Worm (Caenorhabditis elegans) whole organism, L4 larva: ENCODE measurements around the gene cfap-36.

ENCODE experiments used
- D1046.2 ChIP-seq: fragments of 200-800 bp; sonication (Bioruptor generic); IDR thresholded peaks from 2 replicates; pipeline ENCODE4 v1.3.6; 2022; ENCODE audit warnings: missing genetic modification characterization, missing compliant biosample characterization
- F10B5.3 ChIP-seq: sonication (generic microtip); optimal IDR thresholded peaks from 2 replicates; lab custom pipeline; 2016; ENCODE audit warnings: mild to moderate bottlenecking, missing genetic modification characterization, missing compliant biosample characterization
- F37D6.2 ChIP-seq: sonication (generic microtip); optimal IDR thresholded peaks from 2 replicates; lab custom pipeline; 2016; ENCODE audit warnings: mild to moderate bottlenecking, missing genetic modification characterization, missing compliant biosample characterization
- F44E2.7 ChIP-seq: fragments of 200-800 bp; sonication (Bioruptor generic); IDR thresholded peaks from 2 replicates; pipeline ENCODE4 v2.1.2; 2022; ENCODE audit warnings: missing genetic modification characterization, missing compliant biosample characterization
- F49E8.2 ChIP-seq: sonication (generic microtip); optimal IDR thresholded peaks from 2 replicates; lab custom pipeline; 2016; ENCODE audit warnings: missing compliant biosample characterization, mild to moderate bottlenecking, missing genetic modification characterization, borderline replicate concordance
- T26A8.4 ChIP-seq: fragments of 200-800 bp; sonication (Bioruptor generic); IDR thresholded peaks from 2 replicates; pipeline ENCODE4 v1.3.6; 2022; ENCODE audit warnings: missing genetic modification characterization, missing compliant biosample characterization
- Y48G9A.11 ChIP-seq: fragments of 200-800 bp; sonication (Bioruptor generic); IDR thresholded peaks from 2 replicates; pipeline ENCODE4 v1.3.6; 2022; ENCODE audit warnings: missing genetic modification reagents, missing genetic modification characterization, missing compliant biosample characterization
- Y5F2A.4 ChIP-seq: fragments of 200-800 bp; sonication (Bioruptor generic); optimal IDR thresholded peaks from 2 replicates; lab custom pipeline; 2018; ENCODE audit warnings: mild to moderate bottlenecking, missing genetic modification characterization, missing compliant biosample characterization
- Y75B8A.6 ChIP-seq: fragments of 200-800 bp; sonication (Bioruptor generic); IDR thresholded peaks from 2 replicates; pipeline ENCODE4 v1.3.6; 2022; ENCODE audit warnings: missing genetic modification reagents, missing genetic modification characterization, missing compliant biosample characterization
- aha-1 ChIP-seq: fragments of 150-350 bp; peaks from one replicate; lab custom pipeline; 2014; ENCODE audit warnings: missing biosample characterization, missing genetic modification characterization
- ama-1 ChIP-seq: fragments of 150-350 bp; optimal IDR thresholded peaks from 2 replicates; lab custom pipeline; 2014; ENCODE audit warnings: inconsistent platforms, mixed read lengths
- arid-1 ChIP-seq: fragments of 200-800 bp; sonication (Bioruptor generic); conservative IDR thresholded peaks from 2 replicates; pipeline ENCODE4 v1.3.6; 2022; ENCODE audit warnings: missing genetic modification reagents, missing genetic modification characterization, missing compliant biosample characterization
- ceh-44 ChIP-seq: fragments of 200-800 bp; sonication (Bioruptor generic); IDR thresholded peaks from 2 replicates; pipeline ENCODE4 v1.3.6; 2022; ENCODE audit warnings: missing genetic modification reagents, missing genetic modification characterization, missing compliant biosample characterization
- ceh-62 ChIP-seq: sonication (generic microtip); optimal IDR thresholded peaks from 2 replicates; lab custom pipeline; 2017; ENCODE audit warnings: missing biosample characterization, missing genetic modification characterization
- ceh-82 ChIP-seq: sonication (generic microtip); optimal IDR thresholded peaks from 2 replicates; lab custom pipeline; 2017; ENCODE audit warnings: missing biosample characterization, missing genetic modification characterization
- ces-1 ChIP-seq: fragments of 150-350 bp; sonication (generic microtip); optimal IDR thresholded peaks from 4 replicates; lab custom pipeline; 2014; ENCODE audit warnings: missing biosample characterization, missing genetic modification reagents, missing genetic modification characterization
- ctbp-1 ChIP-seq: fragments of 200-800 bp; sonication (Bioruptor generic); IDR thresholded peaks from 2 replicates; pipeline ENCODE4 v1.3.6; 2022; ENCODE audit warnings: missing genetic modification reagents, missing genetic modification characterization, missing compliant biosample characterization
- daf-12 ChIP-seq: fragments of 150-350 bp; optimal IDR thresholded peaks from 2 replicates; lab custom pipeline; 2014; ENCODE audit warnings: missing biosample characterization, missing genetic modification reagents, missing genetic modification characterization
- daf-16 ChIP-seq, 3 experiments: sonication (generic microtip); optimal IDR thresholded peaks; 2 replicates each; lab custom pipeline; 2016 to 2017; ENCODE audit warnings: missing genetic modification characterization in 3 of 3, missing genetic modification reagents in 3 of 3, mild to moderate bottlenecking in 2 of 3, missing compliant biosample characterization in 2 of 3, missing biosample characterization in 1 of 3, moderate library complexity in 1 of 3
- daf-19 ChIP-seq: fragments of 200-800 bp; sonication (Bioruptor generic); conservative IDR thresholded peaks from 2 replicates; pipeline ENCODE4 v1.3.6; 2022; ENCODE audit warnings: missing genetic modification characterization, missing compliant biosample characterization
- dmd-8 ChIP-seq: fragments of 200-800 bp; sonication (Bioruptor generic); IDR thresholded peaks from 2 replicates; pipeline ENCODE4 v1.3.6; 2022; ENCODE audit warnings: missing genetic modification characterization, missing compliant biosample characterization
- dpl-1 ChIP-seq: fragments of 150-350 bp; optimal IDR thresholded peaks from 2 replicates; lab custom pipeline; 2014; ENCODE audit warnings: missing biosample characterization, missing genetic modification reagents, missing genetic modification characterization
- duxl-1 ChIP-seq: sonication (generic microtip); optimal IDR thresholded peaks from 2 replicates; lab custom pipeline; 2016; ENCODE audit warnings: mild to moderate bottlenecking, missing genetic modification characterization, moderate library complexity, missing compliant biosample characterization; ENCODE audit not compliant: poor library complexity
- dve-1 ChIP-seq: sonication (generic microtip); optimal IDR thresholded peaks from 2 replicates; lab custom pipeline; 2017; ENCODE audit warnings: antibody characterized with exemption, mild to moderate bottlenecking, missing genetic modification characterization, missing compliant biosample characterization; ENCODE audit not compliant: insufficient read depth
- egl-27 ChIP-seq: sonication (generic microtip); optimal IDR thresholded peaks from 3 replicates; lab custom pipeline; 2017; ENCODE audit warnings: missing biosample characterization, missing genetic modification reagents, missing genetic modification characterization
- egl-43 ChIP-seq: fragments of 200-800 bp; sonication (Bioruptor generic); IDR thresholded peaks from 2 replicates; pipeline ENCODE4 v1.3.6; 2022; ENCODE audit warnings: missing genetic modification reagents, missing genetic modification characterization, missing compliant biosample characterization
- gei-8 ChIP-seq: fragments of 200-800 bp; sonication (Bioruptor generic); optimal IDR thresholded peaks from 2 replicates; lab custom pipeline; 2018; ENCODE audit warnings: mild to moderate bottlenecking, missing genetic modification characterization, missing compliant biosample characterization
- hlh-11 ChIP-seq: fragments of 200-800 bp; sonication (Bioruptor generic); optimal IDR thresholded peaks from 2 replicates; lab custom pipeline; 2018; ENCODE audit warnings: mild to moderate bottlenecking, missing genetic modification characterization, missing compliant biosample characterization
- jun-1 ChIP-seq: fragments of 150-350 bp; optimal IDR thresholded peaks from 2 replicates; lab custom pipeline; 2014; ENCODE audit warnings: missing biosample characterization, missing genetic modification reagents, missing genetic modification characterization
- lim-7 ChIP-seq: fragments of 200-800 bp; sonication (Bioruptor generic); IDR thresholded peaks from 2 replicates; pipeline ENCODE4 v1.3.6; 2022; ENCODE audit warnings: missing genetic modification characterization, missing compliant biosample characterization
- lin-29 ChIP-seq: fragments of 200-800 bp; sonication (Bioruptor generic); IDR thresholded peaks from 2 replicates; pipeline ENCODE4 v1.3.6; 2022; ENCODE audit warnings: missing genetic modification reagents, missing genetic modification characterization, missing compliant biosample characterization
- lsy-2 ChIP-seq, 2 experiments: fragments of 150-350 bp in 1 of 2; sonication (generic microtip) in 1 of 2; optimal IDR thresholded peaks; 2 replicates each; lab custom pipeline; 2014 to 2017; ENCODE audit warnings: missing biosample characterization in 2 of 2, missing genetic modification characterization in 2 of 2
- madf-5 ChIP-seq, 2 experiments: fragments of 200-800 bp; sonication (Bioruptor generic); IDR thresholded peaks; 2 replicates each; pipeline ENCODE4 v1.3.6; 2022; ENCODE audit warnings: missing compliant biosample characterization in 2 of 2, missing genetic modification characterization in 2 of 2
- nhr-11 ChIP-seq: fragments of 150-350 bp; optimal IDR thresholded peaks from 2 replicates; lab custom pipeline; 2014; ENCODE audit warnings: missing biosample characterization, missing genetic modification characterization
- nhr-111 ChIP-seq: fragments of 200-800 bp; sonication (Bioruptor generic); optimal IDR thresholded peaks from 2 replicates; lab custom pipeline; 2018; ENCODE audit warnings: mild to moderate bottlenecking, missing genetic modification characterization, missing compliant biosample characterization
- nhr-28 ChIP-seq: fragments of 150-350 bp; optimal IDR thresholded peaks from 2 replicates; lab custom pipeline; 2014; ENCODE audit warnings: missing biosample characterization, missing genetic modification characterization
- nhr-42 ChIP-seq: fragments of 200-800 bp; sonication (Bioruptor generic); IDR thresholded peaks from 2 replicates; pipeline ENCODE4 v1.3.6; 2022; ENCODE audit warnings: missing genetic modification characterization, missing compliant biosample characterization
- nhr-77 ChIP-seq: fragments of 150-350 bp; optimal IDR thresholded peaks from 2 replicates; lab custom pipeline; 2014; ENCODE audit warnings: missing biosample characterization, missing genetic modification characterization
- pqm-1 ChIP-seq: sonication (generic microtip); optimal IDR thresholded peaks from 2 replicates; lab custom pipeline; 2017; ENCODE audit warnings: missing biosample characterization, missing genetic modification characterization
- rbr-2 ChIP-seq: sonication (generic microtip); optimal IDR thresholded peaks from 2 replicates; lab custom pipeline; 2016; ENCODE audit warnings: missing genotype, missing genetic modification characterization, missing compliant biosample characterization
- saeg-2 ChIP-seq: fragments of 200-800 bp; sonication (Bioruptor generic); IDR thresholded peaks from 2 replicates; pipeline ENCODE4 v1.3.6; 2022; ENCODE audit warnings: missing genetic modification reagents, missing genetic modification characterization, missing compliant biosample characterization
- sdz-12 ChIP-seq: fragments of 200-800 bp; sonication (Bioruptor generic); optimal IDR thresholded peaks from 2 replicates; lab custom pipeline; 2018; ENCODE audit warnings: mild to moderate bottlenecking, missing genetic modification characterization, missing compliant biosample characterization
- set-16 ChIP-seq: fragments of 200-800 bp; sonication (Bioruptor generic); IDR thresholded peaks from 2 replicates; pipeline ENCODE4 v1.3.6; 2022; ENCODE audit warnings: missing genetic modification reagents, missing genetic modification characterization, missing compliant biosample characterization
- snpc-4 ChIP-seq: fragments of 150-350 bp; optimal IDR thresholded peaks from 2 replicates; lab custom pipeline; 2014; ENCODE audit warnings: missing biosample characterization, missing genetic modification characterization
- spr-1 ChIP-seq: sonication (generic microtip); optimal IDR thresholded peaks from 2 replicates; lab custom pipeline; 2016; ENCODE audit warnings: mild to moderate bottlenecking, missing genetic modification characterization, missing compliant biosample characterization
- tag-97 ChIP-seq: fragments of 200-800 bp; sonication (Bioruptor generic); IDR thresholded peaks from 2 replicates; pipeline ENCODE4 v1.3.6; 2022; ENCODE audit warnings: missing genetic modification characterization, missing compliant biosample characterization
- unc-39 ChIP-seq: sonication (generic microtip); optimal IDR thresholded peaks from 2 replicates; lab custom pipeline; 2017; ENCODE audit warnings: missing biosample characterization, missing genetic modification characterization
- unc-62 ChIP-seq, 3 experiments: fragments of 150-350 bp in 1 of 3; sonication (generic microtip); optimal IDR thresholded peaks in 2 of 3; peaks in 1 of 3; 1 replicate in 1 of 3; 2 replicates in 2 of 3; lab custom pipeline; 2014 to 2017; ENCODE audit warnings: missing biosample characterization in 3 of 3, missing genetic modification characterization in 3 of 3, missing genetic modification reagents in 3 of 3, missing genotype in 1 of 3
- vab-7 ChIP-seq: fragments of 200-800 bp; sonication (Bioruptor generic); IDR thresholded peaks from 2 replicates; pipeline ENCODE4 v1.3.6; 2022; ENCODE audit warnings: missing genetic modification reagents, missing genetic modification characterization, missing compliant biosample characterization
- zag-1 ChIP-seq: fragments of 150-350 bp; optimal IDR thresholded peaks from 2 replicates; lab custom pipeline; 2014; ENCODE audit warnings: missing biosample characterization, missing genetic modification characterization
- zip-2 ChIP-seq: fragments of 150-350 bp; optimal IDR thresholded peaks from 2 replicates; lab custom pipeline; 2014; ENCODE audit warnings: missing biosample characterization, missing genetic modification characterization

Gene cfap-36

ce11 chrV:185694-186217, 13.7 kb upstream of the cfap-36 start, which contains the start of gene arid-1 (continued):
- TF ChIP-seq nhr-42 (GFP tag; lab: Robert Waterston, UW) (no peak), nhr-11 (tag; lab: Kevin White, UChicago) (no peak), lim-7 (GFP tag; lab: Robert Waterston, UW) (no peak), spr-1 (tag; lab: Kevin White, UChicago) (no peak), tag-97 (no peak), zip-2 (tag; lab: Kevin White, UChicago) (no peak), F10B5.3 (no peak), arid-1 (GFP tag; lab: Robert Waterston, UW) (no peak), egl-27 (tag; lab: Kevin White, UChicago) (no peak), dpl-1 (GFP tag; lab: Kevin White, UChicago) (peak; percentile 65), hlh-11 (tag; lab: Kevin White, UChicago) (peak; percentile 26), ces-1 (GFP tag; lab: Kevin White, UChicago) (no peak), F37D6.2 (tag; lab: Kevin White, UChicago) (no peak), egl-43 (GFP tag; lab: Robert Waterston, UW) (no peak), T26A8.4 (GFP tag; lab: Robert Waterston, UW) (no peak), pqm-1 (tag; lab: Kevin White, UChicago) (no peak), vab-7 (no peak), dmd-8 (GFP tag; lab: Robert Waterston, UW) (no peak), ceh-62 (tag; lab: Kevin White, UChicago) (no peak), unc-62 (GFP tag; optimal IDR thresholded peaks at IDR 0.05 in 1 of 2; lab: Kevin White, UChicago) (peak in 1 of 2 experiments; percentile 45), unc-62 (tag; optimal IDR thresholded peaks at IDR 0.05; lab: Kevin White, UChicago) (no peak), Y48G9A.11 (GFP tag; lab: Robert Waterston, UW) (0 out of 2 replicates have a peak, but pooled peaks have one; percentile 17), ceh-82 (tag; lab: Kevin White, UChicago) (no peak), nhr-28 (tag; lab: Kevin White, UChicago) (no peak), rbr-2 (tag; lab: Kevin White, UChicago) (peak; percentile 17), F44E2.7 (no peak), daf-12 (tag; lab: Kevin White, UChicago) (no peak), aha-1 (tag; lab: Kevin White, UChicago) (peak; percentile 55), madf-5 (GFP tag; IDR thresholded peaks at IDR 0.05; lab: Robert Waterston, UW) (no peak), ama-1 (lab: Kevin White, UChicago) (no peak), daf-19 (GFP tag; lab: Robert Waterston, UW) (no peak), unc-39 (tag; lab: Kevin White, UChicago) (no peak), duxl-1 (no peak), snpc-4 (tag; lab: Kevin White, UChicago) (no peak), Y75B8A.6 (GFP tag; lab: Robert Waterston, UW) (no peak), jun-1 (tag; lab: Kevin White, UChicago) (no peak), ceh-44 (GFP tag; lab: Robert Waterston, UW) (no peak), ctbp-1 (GFP tag; lab: Robert Waterston, UW) (no peak), gei-8 (GFP tag; lab: Kevin White, UChicago) (no peak), lsy-2 (tag; optimal IDR thresholded peaks at IDR 0.05; lab: Kevin White, UChicago) (peak in 1 of 2 experiments; percentile 53), F49E8.2 (tag; lab: Kevin White, UChicago) (peak; percentile 23), daf-16 (GFP tag; optimal IDR thresholded peaks at IDR 0.05; lab: Kevin White, UChicago) (no peak), daf-16 (tag; optimal IDR thresholded peaks at IDR 0.05; lab: Kevin White, UChicago) (no peak), nhr-77 (no peak), saeg-2 (GFP tag; lab: Robert Waterston, UW) (no peak), set-16 (no peak), dve-1 (tag; lab: Kevin White, UChicago) (peak; percentile 39), zag-1 (tag; lab: Kevin White, UChicago) (no peak), nhr-111 (no peak), Y5F2A.4 (GFP tag; lab: Kevin White, UChicago) (no peak), D1046.2 (no peak), sdz-12 (no peak), lin-29 (GFP tag; lab: Robert Waterston, UW) (no peak)
